Worm (Caenorhabditis elegans) whole organism, mixed stage, embryonic: ENCODE results near the gene R02F2.5.

Source experiments
- bed-3 ChIP-seq: fragments of 200-800 bp; sonication (Bioruptor generic); optimal IDR thresholded peaks from 3 replicates; lab custom pipeline; 2018; ENCODE audit warnings: mild to moderate bottlenecking, missing genetic modification characterization, moderate library complexity, missing compliant biosample characterization
- cnd-1 ChIP-seq: fragments of 200-800 bp; sonication (Bioruptor generic); optimal IDR thresholded peaks from 2 replicates; lab custom pipeline; 2018; ENCODE audit warnings: mild to moderate bottlenecking, missing genetic modification characterization, missing compliant biosample characterization
- elt-1 ChIP-seq: sonication (generic microtip); optimal IDR thresholded peaks from 2 replicates; lab custom pipeline; 2017; ENCODE audit warnings: missing genetic modification characterization, mild to moderate bottlenecking, missing compliant biosample characterization, antibody characterized with exemption, moderate library complexity, borderline replicate concordance; ENCODE audit not compliant: insufficient read depth
- lsy-2 ChIP-seq: fragments of 150-350 bp; optimal IDR thresholded peaks from 2 replicates; lab custom pipeline; 2014; ENCODE audit warnings: missing biosample characterization, missing genetic modification characterization
- nhr-237 ChIP-seq: fragments of 150-350 bp; optimal IDR thresholded peaks from 2 replicates; lab custom pipeline; 2014; ENCODE audit warnings: missing biosample characterization, missing genetic modification characterization
- nhr-28 ChIP-seq: fragments of 150-350 bp; optimal IDR thresholded peaks from 2 replicates; lab custom pipeline; 2014; ENCODE audit warnings: missing biosample characterization, missing genetic modification characterization
- pha-4 ChIP-seq: fragments of 150-350 bp; optimal IDR thresholded peaks from 2 replicates; lab custom pipeline; 2018; ENCODE audit warnings: missing biosample characterization, missing genetic modification reagents, missing genetic modification characterization
- unc-120 ChIP-seq: sonication (generic microtip); optimal IDR thresholded peaks from 2 replicates; lab custom pipeline; 2017; ENCODE audit warnings: missing genetic modification characterization, missing compliant biosample characterization; ENCODE audit not compliant: poor library complexity, severe bottlenecking
- ztf-11 ChIP-seq: fragments of 150-350 bp; optimal IDR thresholded peaks from 2 replicates; lab custom pipeline; 2014; ENCODE audit warnings: missing biosample characterization, missing genetic modification characterization

ce11 chrIII:5500732-5501131 is 21.6 kb downstream of the R02F2.5 start:
- TF ChIP-seq bed-3 (GFP tag; lab: Kevin White, UChicago) (no peak), lsy-2 (tag; lab: Kevin White, UChicago) (no peak), cnd-1 (tag; lab: Kevin White, UChicago) (no peak), nhr-237 (tag; lab: Kevin White, UChicago) (no peak), pha-4 (tag; lab: Kevin White, UChicago) (no peak), ztf-11 (tag; lab: Kevin White, UChicago) (no peak), nhr-28 (no peak), elt-1 (tag; lab: Kevin White, UChicago) (no peak), unc-120 (tag; lab: Kevin White, UChicago) (no peak)
